Fruit fly (Drosophila melanogaster): Measurements from ENCODE around the gene CG42570.

CG42570 gene

DNA sequence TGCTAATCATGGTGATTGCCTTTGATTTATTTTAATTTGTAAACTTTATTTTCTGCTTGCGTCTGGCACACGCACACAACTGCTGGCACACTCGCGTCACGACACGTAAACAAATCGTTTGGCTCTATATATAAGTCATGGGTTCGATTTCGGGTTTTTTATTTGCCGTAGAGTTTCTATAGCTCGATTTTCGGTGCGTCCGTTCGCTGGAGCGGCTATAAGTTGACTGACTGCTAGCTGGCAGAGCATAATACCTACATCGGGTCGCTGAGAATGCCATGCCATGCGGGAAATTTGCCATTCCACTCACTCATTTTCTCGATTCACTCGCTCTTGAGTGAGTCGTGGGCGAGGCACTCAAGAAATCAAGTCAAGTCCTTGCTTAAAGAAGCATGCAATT lies 10.6 kb downstream of the CG42570 start, which contains the start of gene comm (continued):
- TF ChIP-seq Chrac-16 (GFP tag; optimal IDR thresholded peaks at IDR 0.05) = no peak
- TF ChIP-seq trh (GFP tag; optimal IDR thresholded peaks at IDR 0.05) = no peak
- no peak for TF ChIP-seq CG4404 (GFP tag; IDR thresholded peaks at IDR 0.05)
- TF ChIP-seq cad (GFP tag; optimal IDR thresholded peaks at IDR 0.05) = no peak
- TF ChIP-seq kay (GFP tag; optimal IDR thresholded peaks at IDR 0.05) = no peak
- peak; percentile 8 for TF ChIP-seq B-H2 (GFP tag; optimal IDR thresholded peaks at IDR 0.05)
- TF ChIP-seq insv (GFP tag; optimal IDR thresholded peaks at IDR 0.05) = no peak
- TF ChIP-seq CkIIα-i1 (GFP tag; IDR thresholded peaks at IDR 0.05) = no peak
- no peak for TF ChIP-seq CHES-1-like (GFP tag; optimal IDR thresholded peaks at IDR 0.05)
- peak; percentile 77 for TF ChIP-seq Bgb (GFP tag; IDR thresholded peaks at IDR 0.05; ENCODE audit: partially characterized antibody)
- peak; percentile 57 for TF ChIP-seq CG12071 (GFP tag; optimal IDR thresholded peaks at IDR 0.05)
- no peak for TF ChIP-seq ara (GFP tag; IDR thresholded peaks at IDR 0.05)
- peak; percentile 55; the same call in 2 of the 3 replicates for TF ChIP-seq HLH4C (GFP tag; IDR thresholded peaks at IDR 0.05; ENCODE audit: partially characterized antibody)
- TF ChIP-seq Drgx (GFP tag; IDR thresholded peaks at IDR 0.05) = no peak
- TF ChIP-seq ro (GFP tag; IDR thresholded peaks at IDR 0.05) = no peak
- TF ChIP-seq CG7556 (GFP tag; optimal IDR thresholded peaks at IDR 0.05) = no peak
- no peak for TF ChIP-seq org-1 (GFP tag; optimal IDR thresholded peaks at IDR 0.05)
- 0 out of 3 replicates have a peak, but pooled peaks have one; percentile 70 for TF ChIP-seq so (GFP tag; IDR thresholded peaks at IDR 0.05)
- no peak for TF ChIP-seq CG4328 (GFP tag; optimal IDR thresholded peaks at IDR 0.05)
- TF ChIP-seq Neu2 (GFP tag; optimal IDR thresholded peaks at IDR 0.05; ENCODE audit: borderline replicate concordance) = no peak
- TF ChIP-seq CG9727 (GFP tag; optimal IDR thresholded peaks at IDR 0.05) = no peak
- TF ChIP-seq CG10267 (tag; optimal IDR thresholded peaks at IDR 0.05) = no peak
- no peak for TF ChIP-seq D (optimal IDR thresholded peaks at IDR 0.05)
- no peak for TF ChIP-seq D (GFP tag; optimal IDR thresholded peaks at IDR 0.05)
- TF ChIP-seq chinmo (GFP tag; IDR thresholded peaks at IDR 0.05; ENCODE audit: partially characterized antibody) = peak; percentile 92; the same call in 2 of the 4 replicates
- no peak for TF ChIP-seq chn (GFP tag; optimal IDR thresholded peaks at IDR 0.05)
- TF ChIP-seq row (GFP tag; IDR thresholded peaks at IDR 0.05) = no peak
- no peak for TF ChIP-seq ab (GFP tag; optimal IDR thresholded peaks at IDR 0.05)
- TF ChIP-seq oc (tag; optimal IDR thresholded peaks at IDR 0.05) = peak; percentile 52
- TF ChIP-seq aop (GFP tag; IDR thresholded peaks at IDR 0.05) = peak; percentile 64; the same call in 1 of the 2 replicates
- peak; percentile 26 for TF ChIP-seq CG15601 (tag; optimal IDR thresholded peaks at IDR 0.05)
- TF ChIP-seq tll (GFP tag; optimal IDR thresholded peaks at IDR 0.05) = peak in 1 of 2 experiments; percentile 33
- no peak for TF ChIP-seq az2 (GFP tag; optimal IDR thresholded peaks at IDR 0.05)
- TF ChIP-seq tap (tag; optimal IDR thresholded peaks at IDR 0.05) = no peak
- peak; percentile 1 for TF ChIP-seq NC2α (GFP tag; optimal IDR thresholded peaks at IDR 0.05)
- TF ChIP-seq CG2120 (GFP tag; optimal IDR thresholded peaks at IDR 0.05) = peak; percentile 6
- TF ChIP-seq peb (GFP tag; IDR thresholded peaks at IDR 0.05) = no peak
- TF ChIP-seq D19A (tag; optimal IDR thresholded peaks at IDR 0.05) = peak; percentile 14
- TF ChIP-seq CG17328 (GFP tag; IDR thresholded peaks at IDR 0.05) = no peak; the same call in 1 of the 2 replicates
- TF ChIP-seq CG1529 (GFP tag; optimal IDR thresholded peaks at IDR 0.05) = no peak
- no peak for TF ChIP-seq CG12744 (GFP tag; optimal IDR thresholded peaks at IDR 0.05)
- no peak for TF ChIP-seq Ravus (GFP tag; IDR thresholded peaks at IDR 0.05)
- TF ChIP-seq sim (GFP tag; IDR thresholded peaks at IDR 0.05) = no peak
- TF ChIP-seq CG8281 (tag; optimal IDR thresholded peaks at IDR 0.05) = no peak
- peak; percentile 45 for TF ChIP-seq CG34376 (GFP tag; optimal IDR thresholded peaks at IDR 0.05)
- no peak for TF ChIP-seq dmrt11E (tag; optimal IDR thresholded peaks at IDR 0.05)
- no peak for TF ChIP-seq pum (GFP tag; optimal IDR thresholded peaks at IDR 0.05)
- TF ChIP-seq lmd (GFP tag; IDR thresholded peaks at IDR 0.05) = no peak
- TF ChIP-seq repo (GFP tag; optimal IDR thresholded peaks at IDR 0.05) = no peak
- no peak for TF ChIP-seq CG31388 (GFP tag; optimal IDR thresholded peaks at IDR 0.05)
- peak; percentile 72; the same call in 2 of the 3 replicates for TF ChIP-seq CG6791 (GFP tag; IDR thresholded peaks at IDR 0.05; ENCODE audit: partially characterized antibody)
- TF ChIP-seq Deaf1 (tag; optimal IDR thresholded peaks at IDR 0.05) = peak; percentile 81
